Worm (Caenorhabditis elegans): ENCODE measurements around the gene mpk-1.

DNA sequence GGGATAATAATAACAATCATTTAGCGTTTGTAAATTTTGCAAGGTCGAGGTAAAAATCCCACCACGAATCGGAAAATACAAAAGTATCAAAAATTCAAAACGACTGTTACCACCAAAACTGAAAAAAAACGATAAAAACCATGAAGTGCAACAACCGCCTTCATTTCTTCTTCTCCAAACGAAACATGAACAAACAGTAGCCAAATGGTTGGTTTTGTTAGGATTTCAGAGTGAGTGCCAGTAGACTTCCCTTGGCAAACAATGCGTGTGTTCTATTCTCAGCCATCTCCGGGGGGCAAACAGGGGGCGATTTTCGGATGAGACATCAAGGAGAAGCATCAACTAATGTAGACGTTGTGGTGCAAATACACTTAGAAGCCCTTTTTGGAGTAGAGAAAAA lies 3.2 kb downstream of the mpk-1 start:
- TF ChIP-seq nhr-237 (tag; optimal IDR thresholded peaks at IDR 0.05) (no peak), fos-1 (tag; optimal IDR thresholded peaks at IDR 0.05) (no peak), nhr-77 (tag; optimal IDR thresholded peaks at IDR 0.05) (no peak), lin-1 (GFP tag; IDR thresholded peaks at IDR 0.05) (no peak), ceh-44 (GFP tag; IDR thresholded peaks at IDR 0.05) (no peak), lin-13 (GFP tag; optimal IDR thresholded peaks at IDR 0.05) (no peak)
